Worm (Caenorhabditis elegans) whole organism, late embryonic: ENCODE data around the gene gly-7.

Experiments
- C38D4.7 ChIP-seq: fragments of 200-800 bp; sonication (Bioruptor generic); optimal IDR thresholded peaks from 2 replicates; lab custom pipeline; 2018; ENCODE audit warnings: mild to moderate bottlenecking, missing genetic modification characterization, moderate library complexity, missing compliant biosample characterization
- F13H6.1 ChIP-seq: sonication (generic microtip); optimal IDR thresholded peaks from 2 replicates; lab custom pipeline; 2016; ENCODE audit warnings: missing genetic modification characterization, missing compliant biosample characterization
- K02D7.2 ChIP-seq: sonication (generic microtip); optimal IDR thresholded peaks from 2 replicates; lab custom pipeline; 2017; ENCODE audit warnings: mild to moderate bottlenecking, missing genetic modification characterization, missing compliant biosample characterization
- T23F11.4 ChIP-seq: fragments of 200-800 bp; sonication (Bioruptor generic); optimal IDR thresholded peaks from 2 replicates; lab custom pipeline; 2018; ENCODE audit warnings: mild to moderate bottlenecking, missing genetic modification characterization, missing compliant biosample characterization
- ahr-1 ChIP-seq: sonication (generic microtip); optimal IDR thresholded peaks from 2 replicates; lab custom pipeline; 2016; ENCODE audit warnings: missing genetic modification characterization, missing compliant biosample characterization
- ceh-18 ChIP-seq: sonication (generic microtip); optimal IDR thresholded peaks from 2 replicates; lab custom pipeline; 2016; ENCODE audit warnings: missing genetic modification characterization, missing compliant biosample characterization
- ceh-2 ChIP-seq: sonication (generic microtip); optimal IDR thresholded peaks from 2 replicates; lab custom pipeline; 2016; ENCODE audit warnings: missing genotype, missing genetic modification characterization, missing compliant biosample characterization
- ceh-22 ChIP-seq: sonication (generic microtip); optimal IDR thresholded peaks from 2 replicates; lab custom pipeline; 2017; ENCODE audit warnings: missing biosample characterization, missing genetic modification characterization
- ceh-34 ChIP-seq: sonication (generic microtip); optimal IDR thresholded peaks from 2 replicates; lab custom pipeline; 2016; ENCODE audit warnings: mild to moderate bottlenecking, missing genetic modification characterization, missing compliant biosample characterization
- ceh-6 ChIP-seq: fragments of 200-800 bp; sonication (Bioruptor generic); optimal IDR thresholded peaks from 2 replicates; lab custom pipeline; 2018; ENCODE audit warnings: mild to moderate bottlenecking, missing genetic modification characterization, missing compliant biosample characterization
- ceh-9 ChIP-seq: sonication (generic microtip); optimal IDR thresholded peaks from 2 replicates; lab custom pipeline; 2016; ENCODE audit warnings: mild to moderate bottlenecking, missing genetic modification characterization, inconsistent platforms, missing compliant biosample characterization
- dmd-4 ChIP-seq: sonication (generic microtip); optimal IDR thresholded peaks from 2 replicates; lab custom pipeline; 2016; ENCODE audit warnings: borderline replicate concordance, missing genetic modification characterization, missing compliant biosample characterization
- elt-4 ChIP-seq: sonication (generic microtip); optimal IDR thresholded peaks from 2 replicates; lab custom pipeline; 2016; ENCODE audit warnings: missing genetic modification characterization, missing compliant biosample characterization
- ets-4 ChIP-seq: sonication (generic microtip); optimal IDR thresholded peaks from 2 replicates; lab custom pipeline; 2016; ENCODE audit warnings: missing genetic modification characterization, missing compliant biosample characterization
- fkh-6 ChIP-seq: sonication (generic microtip); optimal IDR thresholded peaks from 2 replicates; lab custom pipeline; 2016; ENCODE audit warnings: missing genetic modification characterization, missing compliant biosample characterization
- hlh-13 ChIP-seq: fragments of 200-800 bp; sonication (Bioruptor generic); optimal IDR thresholded peaks from 2 replicates; lab custom pipeline; 2018; ENCODE audit warnings: mild to moderate bottlenecking, missing genetic modification characterization, missing compliant biosample characterization
- hlh-6 ChIP-seq: sonication (generic microtip); optimal IDR thresholded peaks from 2 replicates; lab custom pipeline; 2016; ENCODE audit warnings: missing genotype, missing genetic modification characterization, missing compliant biosample characterization
- hlh-8 ChIP-seq: sonication (generic microtip); optimal IDR thresholded peaks from 2 replicates; lab custom pipeline; 2016; ENCODE audit warnings: missing genotype, missing genetic modification characterization, missing compliant biosample characterization
- lim-6 ChIP-seq: sonication (generic microtip); optimal IDR thresholded peaks from 2 replicates; lab custom pipeline; 2016; ENCODE audit warnings: missing genetic modification characterization, missing compliant biosample characterization
- madf-2 ChIP-seq: sonication (generic microtip); optimal IDR thresholded peaks from 2 replicates; lab custom pipeline; 2017; ENCODE audit warnings: missing genetic modification characterization, missing compliant biosample characterization
- mec-3 ChIP-seq: sonication (generic microtip); optimal IDR thresholded peaks from 2 replicates; lab custom pipeline; 2016; ENCODE audit warnings: borderline replicate concordance, missing genetic modification characterization, missing compliant biosample characterization
- nfya-1 ChIP-seq: sonication (generic microtip); optimal IDR thresholded peaks from 2 replicates; lab custom pipeline; 2017; ENCODE audit warnings: missing genetic modification characterization, mild to moderate bottlenecking, missing compliant biosample characterization, antibody characterized with exemption, moderate library complexity
- npax-4 ChIP-seq: sonication (generic microtip); optimal IDR thresholded peaks from 2 replicates; lab custom pipeline; 2016; ENCODE audit warnings: missing genetic modification characterization, missing compliant biosample characterization
- pag-3 ChIP-seq: sonication (generic microtip); optimal IDR thresholded peaks from 2 replicates; lab custom pipeline; 2016; ENCODE audit warnings: missing compliant biosample characterization, missing genetic modification characterization, borderline replicate concordance
- pax-1 ChIP-seq: fragments of 150-350 bp; optimal IDR thresholded peaks from 2 replicates; lab custom pipeline; 2014; ENCODE audit warnings: missing biosample characterization, missing genetic modification characterization
- pha-2 ChIP-seq: sonication (generic microtip); optimal IDR thresholded peaks from 2 replicates; lab custom pipeline; 2017; ENCODE audit warnings: mild to moderate bottlenecking, missing genetic modification characterization, missing compliant biosample characterization
- pha-4 ChIP-seq: fragments of 150-350 bp; optimal IDR thresholded peaks from 2 replicates; lab custom pipeline; 2018; ENCODE audit warnings: missing biosample characterization, missing genetic modification reagents, missing genetic modification characterization
- pqm-1 ChIP-seq: sonication (generic microtip); optimal IDR thresholded peaks from 2 replicates; lab custom pipeline; 2016; ENCODE audit warnings: missing genetic modification characterization, missing compliant biosample characterization
- pros-1 ChIP-seq: fragments of 150-350 bp; optimal IDR thresholded peaks from 2 replicates; lab custom pipeline; 2014; ENCODE audit warnings: missing biosample characterization, missing genetic modification reagents, missing genetic modification characterization
- sdc-2 ChIP-seq: sonication (generic microtip); optimal IDR thresholded peaks from 2 replicates; lab custom pipeline; 2016; ENCODE audit warnings: missing genotype, missing genetic modification characterization, missing compliant biosample characterization
- sox-4 ChIP-seq: sonication (generic microtip); optimal IDR thresholded peaks from 2 replicates; lab custom pipeline; 2017; ENCODE audit warnings: mild to moderate bottlenecking, missing genetic modification characterization, inconsistent platforms, missing compliant biosample characterization
- ztf-16 ChIP-seq: sonication (generic microtip); optimal IDR thresholded peaks from 2 replicates; lab custom pipeline; 2017; ENCODE audit warnings: missing genetic modification characterization, missing compliant biosample characterization

gly-7 gene

DNA sequence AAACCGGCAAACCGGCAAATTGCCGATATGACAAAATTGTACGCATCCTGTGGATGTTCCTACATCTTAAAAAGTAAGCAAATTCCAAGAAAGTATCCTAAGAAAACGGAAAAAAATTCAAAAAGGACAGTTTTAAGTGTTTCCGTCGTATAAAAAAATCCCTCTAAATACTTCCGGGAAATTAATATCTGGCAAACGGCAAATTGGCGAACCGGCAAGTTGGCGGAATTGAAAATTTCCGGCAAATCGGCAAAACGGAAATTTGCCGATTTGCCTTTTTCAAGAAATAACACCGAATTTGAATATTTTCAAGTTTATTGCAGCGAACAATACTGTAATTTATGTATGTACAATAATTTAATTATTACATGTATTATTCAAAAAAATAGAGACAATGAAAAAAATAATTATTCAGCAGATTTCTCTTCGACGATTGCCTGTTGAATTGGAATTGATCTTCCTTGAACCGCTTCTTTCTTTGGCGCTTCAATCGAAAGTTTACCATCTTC lies 17.0 kb downstream of the gly-7 start:
- no peak for TF ChIP-seq C38D4.7

DNA sequence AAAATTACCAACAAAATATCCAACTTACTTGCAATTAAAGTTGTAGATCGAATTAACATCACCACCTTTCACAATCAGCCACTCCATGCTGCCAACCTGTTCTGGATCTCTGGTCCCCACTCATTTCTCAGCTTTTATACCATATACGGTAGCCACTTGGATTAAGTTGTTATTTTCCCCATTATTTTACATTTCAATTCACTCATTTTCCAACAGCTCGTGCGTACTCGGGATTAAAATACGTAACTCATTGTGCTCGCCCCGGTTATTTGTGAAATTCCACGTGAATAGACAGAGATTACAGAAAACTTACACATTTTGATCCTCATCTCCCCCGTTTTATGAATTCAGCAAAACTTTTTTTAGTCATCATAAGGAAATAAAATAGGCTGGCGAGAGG lies 18.1 kb downstream of the gly-7 start, which contains the start of gene srt-41:
Gene srt-41 (minus strand): TSS at position 101 of the 400 bp plus-strand sequence.
- TF ChIP-seq mec-3: no peak
- TF ChIP-seq madf-2: no peak
- no peak for TF ChIP-seq pha-2 (tag; lab: Kevin White, UChicago)
- no peak for TF ChIP-seq lim-6 (tag; lab: Kevin White, UChicago)
- no peak for TF ChIP-seq pax-1 (tag; lab: Kevin White, UChicago)
- no peak for TF ChIP-seq hlh-8 (tag; lab: Kevin White, UChicago)
- TF ChIP-seq ceh-18 (tag; lab: Kevin White, UChicago): no peak
- TF ChIP-seq npax-4 (tag; lab: Kevin White, UChicago): no peak
- TF ChIP-seq ceh-2: no peak
- TF ChIP-seq ceh-34 (tag; lab: Kevin White, UChicago): no peak
- no peak for TF ChIP-seq elt-4 (tag; lab: Kevin White, UChicago)
- no peak for TF ChIP-seq ceh-22
- no peak for TF ChIP-seq ets-4 (tag; lab: Kevin White, UChicago)

DNA sequence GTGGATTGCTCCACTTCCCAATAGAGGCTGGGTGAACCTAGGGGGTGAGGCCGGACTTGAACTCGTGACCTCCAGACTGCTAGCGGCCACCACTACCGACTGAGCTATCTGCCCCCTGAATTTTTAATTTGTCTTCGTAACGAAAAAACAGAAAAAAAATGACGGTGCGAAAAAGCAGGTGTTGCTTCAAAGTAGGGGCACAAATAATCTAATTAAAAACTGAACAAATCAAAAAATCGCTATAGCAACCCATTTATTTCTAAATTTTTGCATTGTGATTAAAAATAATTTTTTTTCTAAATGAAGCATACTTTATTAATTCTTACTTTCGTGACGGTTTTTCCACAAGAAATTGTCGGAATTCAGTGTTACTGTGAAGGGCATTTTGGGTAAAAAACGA lies 23.2 kb downstream of the gly-7 start, which contains the start of gene F36H9.10:
Gene F36H9.10 (plus strand): TSS at position 301 of the 400 bp plus-strand sequence.
- no peak for TF ChIP-seq K02D7.2

DNA sequence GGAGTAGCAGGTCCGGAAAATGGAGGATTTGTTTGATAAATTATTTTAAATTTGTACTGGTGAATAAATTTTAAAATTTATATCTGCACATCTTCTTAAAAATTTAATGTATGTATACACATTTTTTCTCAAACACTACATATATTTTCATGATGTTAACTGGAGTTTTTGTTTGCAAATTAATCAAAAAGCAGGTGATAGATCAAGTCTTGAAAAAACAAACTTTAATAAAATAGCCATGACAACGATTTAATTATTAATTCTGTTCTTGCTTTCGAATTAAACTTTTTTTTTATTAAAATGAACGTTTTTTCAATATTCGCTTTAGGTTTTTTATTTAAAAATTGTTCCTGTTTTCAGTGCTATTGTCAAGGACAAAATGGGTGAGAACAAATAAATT lies 26.9 kb downstream of the gly-7 start, which contains the start of gene F36H9.1:
Gene F36H9.1 (plus strand): TSS at position 301 of the 400 bp plus-strand sequence.
- TF ChIP-seq pag-3 (tag; lab: Kevin White, UChicago) (no peak), ceh-6 (GFP tag; lab: Kevin White, UChicago) (no peak), dmd-4 (no peak), C38D4.7 (no peak), ahr-1 (tag; lab: Kevin White, UChicago) (no peak)

DNA sequence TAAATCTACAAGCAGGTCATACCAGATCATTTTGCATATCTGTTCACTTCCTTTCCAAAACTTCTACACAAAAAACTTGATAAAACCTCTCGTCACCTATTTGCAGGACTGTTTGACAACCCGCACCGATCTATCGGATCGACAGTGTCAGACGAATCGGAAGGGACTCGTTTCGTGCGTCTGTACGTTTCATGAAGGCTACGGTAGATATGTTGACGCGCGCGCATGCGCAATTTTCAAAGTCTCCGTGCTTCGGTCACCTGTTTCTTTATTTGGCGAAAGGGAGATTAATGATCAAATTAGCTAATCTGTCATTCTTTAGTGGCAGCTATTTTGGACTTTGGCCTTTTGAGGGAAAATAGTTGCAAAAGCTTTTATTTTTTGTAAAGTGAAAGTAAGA lies 31.6 kb downstream of the gly-7 start:
- TF ChIP-seq pha-4 (tag; lab: Kevin White, UChicago): no peak
- no peak for TF ChIP-seq sox-4 (tag; lab: Kevin White, UChicago)
- TF ChIP-seq ceh-6 (GFP tag; lab: Kevin White, UChicago): no peak
- TF ChIP-seq hlh-6 (tag; lab: Kevin White, UChicago): no peak
- TF ChIP-seq ztf-16 (tag; lab: Kevin White, UChicago): no peak
- TF ChIP-seq hlh-8 (tag; lab: Kevin White, UChicago): no peak
- no peak for TF ChIP-seq F13H6.1 (tag; lab: Kevin White, UChicago)
- no peak for TF ChIP-seq T23F11.4 (GFP tag; lab: Kevin White, UChicago)
- no peak for TF ChIP-seq sdc-2 (tag; lab: Kevin White, UChicago)
- no peak for TF ChIP-seq pros-1 (tag; lab: Kevin White, UChicago)
- TF ChIP-seq C38D4.7: no peak
- TF ChIP-seq ceh-9: no peak
- TF ChIP-seq fkh-6 (tag; lab: Kevin White, UChicago): no peak
- no peak for TF ChIP-seq pqm-1 (tag; lab: Kevin White, UChicago)
- no peak for TF ChIP-seq hlh-13
- TF ChIP-seq, all 69 proteins: peak for 0

DNA sequence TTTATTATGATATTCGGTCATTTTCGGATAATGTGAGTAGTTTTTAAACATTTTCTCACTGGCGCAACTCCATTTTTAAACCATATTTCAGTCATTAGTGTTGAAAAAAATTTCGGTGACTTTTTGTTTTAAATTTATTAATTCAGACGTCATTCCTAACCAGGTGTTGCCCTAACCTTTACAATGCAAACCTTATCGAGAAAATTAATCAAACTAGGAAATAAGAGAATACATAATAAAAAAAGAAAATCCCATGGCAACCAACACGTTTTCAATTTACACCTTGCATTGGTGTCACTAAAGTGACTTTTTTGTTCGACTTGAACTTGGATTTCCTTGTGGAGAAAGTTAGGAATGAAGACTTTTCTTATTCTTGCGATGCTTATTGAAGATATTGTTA lies 33.0 kb downstream of the gly-7 start, which contains the start of gene F36H9.2:
Gene F36H9.2 (plus strand): TSS at position 301 of the 400 bp plus-strand sequence.
- TF ChIP-seq pros-1 (tag; lab: Kevin White, UChicago): no peak
- no peak for TF ChIP-seq nfya-1 (tag; lab: Kevin White, UChicago)
